Worm (Caenorhabditis elegans) whole organism, midembryonic: ENCODE data around the gene srv-8.
A peak's percentile ranks its signal among the peaks of the same experiment; 100 is the strongest.

Source experiments
- T22C8.4 ChIP-seq: fragments of 200-800 bp; sonication (Bioruptor generic); IDR thresholded peaks from 2 replicates; pipeline ENCODE4 v1.3.6; 2022; ENCODE audit warnings: missing genetic modification characterization, missing compliant biosample characterization
- cog-1 ChIP-seq: sonication (generic microtip); optimal IDR thresholded peaks from 2 replicates; lab custom pipeline; 2016; ENCODE audit warnings: missing genetic modification characterization, missing compliant biosample characterization
- flt-1 ChIP-seq: fragments of 200-800 bp; sonication (Bioruptor generic); IDR thresholded peaks from 2 replicates; pipeline ENCODE4 v1.3.6; 2022; ENCODE audit warnings: missing genetic modification characterization, missing compliant biosample characterization
- klf-2 ChIP-seq: fragments of 200-800 bp; sonication (Bioruptor generic); conservative IDR thresholded peaks from 2 replicates; pipeline ENCODE4 v1.3.6; 2022; ENCODE audit warnings: missing genetic modification reagents, missing genetic modification characterization, missing compliant biosample characterization
- med-1 ChIP-seq: sonication (generic microtip); optimal IDR thresholded peaks from 2 replicates; lab custom pipeline; 2017; ENCODE audit warnings: missing genetic modification characterization, mild to moderate bottlenecking, missing compliant biosample characterization, antibody characterized with exemption, missing genetic modification reagents; ENCODE audit not compliant: insufficient read depth
- ref-1 ChIP-seq: fragments of 200-800 bp; sonication (Bioruptor generic); conservative IDR thresholded peaks from 2 replicates; pipeline ENCODE4 v1.3.6; 2022; ENCODE audit warnings: missing genetic modification reagents, missing genetic modification characterization, missing compliant biosample characterization
- tab-1 ChIP-seq: fragments of 200-800 bp; sonication (Bioruptor generic); IDR thresholded peaks from 2 replicates; pipeline ENCODE4 v1.3.6; 2022; ENCODE audit warnings: missing genetic modification characterization, missing compliant biosample characterization
- ztf-23 ChIP-seq: fragments of 200-800 bp; sonication (Bioruptor generic); IDR thresholded peaks from 2 replicates; pipeline ENCODE4 v1.3.6; 2022; ENCODE audit warnings: missing genetic modification reagents, missing genetic modification characterization, missing compliant biosample characterization
- ztf-29 ChIP-seq: fragments of 200-800 bp; sonication (Bioruptor generic); IDR thresholded peaks from 2 replicates; pipeline ENCODE4 v1.3.6; 2022; ENCODE audit warnings: missing genetic modification reagents, missing genetic modification characterization, missing compliant biosample characterization

The srv-8 gene

ce11 chrV:13394968-13395367 is 25.6 kb downstream of the srv-8 start:
- TF ChIP-seq T22C8.4 (GFP tag; lab: Robert Waterston, UW) (no peak), ztf-23 (GFP tag; lab: Robert Waterston, UW) (0 out of 2 replicates have a peak, but pooled peaks have one; percentile 12), med-1 (GFP tag; lab: Kevin White, UChicago) (no peak), cog-1 (tag; lab: Kevin White, UChicago) (no peak)

ce11 chrV:13393333-13393803 is 27.2 kb downstream of the srv-8 start:
- TF ChIP-seq klf-2 (no peak), flt-1 (peak; percentile 34; the same call in 1 of the 2 replicates)

- TF ChIP-seq ztf-23 (GFP tag; lab: Robert Waterston, UW) (peak; percentile 15; the same call in 1 of the 2 replicates), cog-1 (tag; lab: Kevin White, UChicago) (no peak)
These were observed 28.9 kb downstream of the srv-8 start, which contains the start of gene somi-1 for ce11 chrV:13391378-13392258. Gene somi-1, minus strand, starts transcription at chrV:13391395.

ce11 chrV:13390936-13391335 is 29.6 kb downstream of the srv-8 start:
- TF ChIP-seq tab-1 (GFP tag; lab: Robert Waterston, UW) (no peak), ztf-29 (GFP tag; lab: Robert Waterston, UW) (no peak), flt-1 (0 out of 2 replicates have a peak, but pooled peaks have one; percentile 25)

- TF ChIP-seq ref-1 (GFP tag; lab: Robert Waterston, UW) = no peak
- no peak for TF ChIP-seq tab-1 (GFP tag; lab: Robert Waterston, UW)
- TF ChIP-seq flt-1 = no peak
- TF ChIP-seq cog-1 (tag; lab: Kevin White, UChicago) = no peak
- no peak for TF ChIP-seq ztf-29 (GFP tag; lab: Robert Waterston, UW)
- no peak for TF ChIP-seq med-1 (GFP tag; lab: Kevin White, UChicago)
- no peak for TF ChIP-seq ztf-23 (GFP tag; lab: Robert Waterston, UW)
- no peak for TF ChIP-seq T22C8.4 (GFP tag; lab: Robert Waterston, UW)
- no peak for TF ChIP-seq klf-2
These were observed 31.1 kb downstream of the srv-8 start for ce11 chrV:13389454-13389853.

- no peak for TF ChIP-seq flt-1
These were observed 31.6 kb downstream of the srv-8 start for ce11 chrV:13388961-13389360.

ce11 chrV:13387472-13387871 is 33.1 kb downstream of the srv-8 start:
- TF ChIP-seq tab-1 (GFP tag; lab: Robert Waterston, UW) = no peak
- TF ChIP-seq ztf-23 (GFP tag; lab: Robert Waterston, UW) = no peak
- no peak for TF ChIP-seq flt-1
- TF ChIP-seq cog-1 (tag; lab: Kevin White, UChicago) = no peak
- no peak for TF ChIP-seq T22C8.4 (GFP tag; lab: Robert Waterston, UW)
- TF ChIP-seq med-1 (GFP tag; lab: Kevin White, UChicago) = no peak
- no peak for TF ChIP-seq ztf-29 (GFP tag; lab: Robert Waterston, UW)
- TF ChIP-seq ref-1 (GFP tag; lab: Robert Waterston, UW) = no peak
- TF ChIP-seq klf-2 = no peak

ce11 chrV:13385798-13386197 is 34.7 kb downstream of the srv-8 start, which contains the start of gene gcy-34:
Gene gcy-34, minus strand, starts transcription at chrV:13385898.
- TF ChIP-seq T22C8.4 (GFP tag; lab: Robert Waterston, UW) (no peak), flt-1 (no peak), tab-1 (GFP tag; lab: Robert Waterston, UW) (no peak), med-1 (GFP tag; lab: Kevin White, UChicago) (no peak), ztf-23 (GFP tag; lab: Robert Waterston, UW) (no peak), cog-1 (tag; lab: Kevin White, UChicago) (no peak), klf-2 (no peak), ztf-29 (GFP tag; lab: Robert Waterston, UW) (no peak), ref-1 (GFP tag; lab: Robert Waterston, UW) (no peak)

- TF ChIP-seq ztf-23 (GFP tag; lab: Robert Waterston, UW) = no peak
- TF ChIP-seq klf-2 = no peak
- no peak for TF ChIP-seq med-1 (GFP tag; lab: Kevin White, UChicago)
- no peak for TF ChIP-seq T22C8.4 (GFP tag; lab: Robert Waterston, UW)
These were observed 39.6 kb downstream of the srv-8 start, which contains the start of gene cpz-2 for ce11 chrV:13380980-13381379. Gene cpz-2, plus strand, starts transcription at chrV:13381189.

- TF ChIP-seq klf-2 (no peak), ref-1 (GFP tag; lab: Robert Waterston, UW) (no peak), cog-1 (tag; lab: Kevin White, UChicago) (no peak), ztf-29 (GFP tag; lab: Robert Waterston, UW) (no peak), flt-1 (no peak), tab-1 (GFP tag; lab: Robert Waterston, UW) (no peak), T22C8.4 (GFP tag; lab: Robert Waterston, UW) (no peak), ztf-23 (GFP tag; lab: Robert Waterston, UW) (no peak), med-1 (GFP tag; lab: Kevin White, UChicago) (no peak)
These were observed 40.4 kb downstream of the srv-8 start, which contains the start of gene ifbp-1 for ce11 chrV:13380178-13380577. Gene ifbp-1, minus strand, starts transcription at chrV:13380262.
